3 worm cellular contexts compared by ENCODE assay signal in the genomic region with DNA sequence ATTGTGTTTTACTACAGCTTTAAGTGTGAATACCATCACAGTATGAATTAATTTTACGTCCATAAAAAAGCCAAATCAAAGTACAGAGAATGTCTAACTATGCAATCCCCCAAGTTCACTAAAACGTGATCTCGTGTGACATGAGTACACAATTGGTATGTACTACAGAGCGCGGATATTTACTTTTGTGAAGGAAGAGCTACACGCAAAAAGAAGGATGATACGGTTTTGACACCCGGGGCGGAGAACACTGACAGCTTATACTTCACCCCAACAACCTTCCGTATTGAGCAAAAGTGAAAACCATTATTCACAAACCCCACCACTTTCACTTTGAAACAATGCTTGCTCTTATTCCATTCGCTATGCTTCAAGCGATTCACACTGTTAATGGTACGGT.
A peak's percentile ranks its signal among the peaks of the same experiment; 100 is the strongest.
TF ChIP-seq lines count a peak whose summit lies in the region.

A gene (plus strand): TSS at position 301 of the 400 bp plus-strand sequence.

TF ChIP-seq in whole organism, L3 larva, 47 proteins besides CTCF, POLR2A, EP300 and RAD21:
- TF ChIP-seq pha-4 (tag; optimal IDR thresholded peaks at IDR 0.05; lab: Kevin White, UChicago) (peak; percentile 28), lsy-12 (tag; optimal IDR thresholded peaks at IDR 0.05; lab: Kevin White, UChicago) (no peak)

TF ChIP-seq in whole organism, L4 larva, 104 proteins besides CTCF, POLR2A, EP300 and RAD21:
- TF ChIP-seq aha-1 (tag; lab: Kevin White, UChicago) = peak; percentile 57
- TF ChIP-seq mxl-2 (GFP tag; conservative IDR thresholded peaks at IDR 0.05; lab: Robert Waterston, UW) = no peak
- TF ChIP-seq madf-9 (GFP tag; conservative IDR thresholded peaks at IDR 0.05; lab: Robert Waterston, UW) = no peak
- TF ChIP-seq ztf-11 (tag; optimal IDR thresholded peaks at IDR 0.05; lab: Kevin White, UChicago) = no peak
- TF ChIP-seq madf-5 (GFP tag; IDR thresholded peaks at IDR 0.05; lab: Robert Waterston, UW) = no peak
- TF ChIP-seq cey-2 (tag; optimal IDR thresholded peaks at IDR 0.05; lab: Kevin White, UChicago; ENCODE audit: borderline replicate concordance, insufficient read depth) = no peak
- no peak for TF ChIP-seq sdz-12 (GFP tag; optimal IDR thresholded peaks at IDR 0.05; lab: Kevin White, UChicago)
- TF ChIP-seq egl-27 (tag; optimal IDR thresholded peaks at IDR 0.05; lab: Kevin White, UChicago) = no peak

TF ChIP-seq in whole organism, late embryonic, 69 proteins besides CTCF, POLR2A, EP300 and RAD21:
- TF ChIP-seq ceh-45 (GFP tag; IDR thresholded peaks at IDR 0.05; lab: Robert Waterston, UW) (no peak), elt-4 (tag; optimal IDR thresholded peaks at IDR 0.05; lab: Kevin White, UChicago) (no peak), sox-4 (tag; optimal IDR thresholded peaks at IDR 0.05; lab: Kevin White, UChicago) (no peak), pha-4 (tag; optimal IDR thresholded peaks at IDR 0.05; lab: Kevin White, UChicago) (no peak), pax-1 (tag; optimal IDR thresholded peaks at IDR 0.05; lab: Kevin White, UChicago) (peak; percentile 2), lim-6 (tag; optimal IDR thresholded peaks at IDR 0.05; lab: Kevin White, UChicago) (no peak)
TF ChIP-seq in whole organism, late embryonic: peak in this region for 1.
